Fruit fly (Drosophila melanogaster) whole organism, embryonic: ENCODE results near the gene CG7518.

Source experiments
- Adf1 ChIP-seq: fragments of 200-800 bp; sonication (Bioruptor generic); IDR thresholded peaks from 2 replicates; pipeline ENCODE4 v1.3.6; 2022; ENCODE audit warnings: missing biosample characterization, missing genetic modification characterization
- Blimp-1 ChIP-seq: fragments of 200-800 bp; sonication (Bioruptor generic); optimal IDR thresholded peaks from 3 replicates; lab custom pipeline; 2018; ENCODE audit warnings: missing biosample characterization, missing genetic modification characterization, mild to moderate bottlenecking, moderate library complexity, missing genetic modification reagents
- CG10431 ChIP-seq: fragments of 200-800 bp; sonication (Bioruptor generic); optimal IDR thresholded peaks from 3 replicates; lab custom pipeline; 2018; ENCODE audit warnings: missing biosample characterization, mild to moderate bottlenecking, missing genetic modification characterization
- CG10979 ChIP-seq: fragments of 200-800 bp; sonication (Bioruptor generic); optimal IDR thresholded peaks from 2 replicates; lab custom pipeline; 2018; ENCODE audit warnings: missing biosample characterization, mild to moderate bottlenecking, missing genetic modification characterization, moderate library complexity
- CG12219 ChIP-seq: fragments of 200-800 bp; sonication (Bioruptor generic); optimal IDR thresholded peaks from 3 replicates; lab custom pipeline; 2018; ENCODE audit warnings: missing biosample characterization, mild to moderate bottlenecking, missing genetic modification characterization
- CG30431 ChIP-seq: fragments of 200-800 bp; sonication (Bioruptor generic); optimal IDR thresholded peaks from 2 replicates; lab custom pipeline; 2017; ENCODE audit warnings: missing biosample characterization, missing genetic modification characterization
- CG3065 ChIP-seq: fragments of 200-800 bp; sonication (Bioruptor generic); optimal IDR thresholded peaks from 2 replicates; lab custom pipeline; 2016; ENCODE audit warnings: missing biosample characterization, missing genetic modification characterization
- CG32772 ChIP-seq: fragments of 200-800 bp; sonication (Bioruptor generic); IDR thresholded peaks from 2 replicates; pipeline ENCODE4 v1.3.6; 2022; ENCODE audit warnings: missing biosample characterization, missing genetic modification characterization
- CG4282 ChIP-seq: fragments of 200-800 bp; sonication (Bioruptor generic); optimal IDR thresholded peaks from 2 replicates; lab custom pipeline; 2016; ENCODE audit warnings: missing biosample characterization, missing genetic modification characterization
- CG4707 ChIP-seq: fragments of 200-800 bp; sonication (Bioruptor generic); optimal IDR thresholded peaks from 2 replicates; lab custom pipeline; 2018; ENCODE audit warnings: missing biosample characterization, mild to moderate bottlenecking, missing genetic modification characterization, moderate library complexity
- CG5245 ChIP-seq: fragments of 200-800 bp; sonication (Bioruptor generic); optimal IDR thresholded peaks from 3 replicates; lab custom pipeline; 2016; ENCODE audit warnings: missing biosample characterization, missing genetic modification characterization
- CG9876 ChIP-seq: fragments of 200-800 bp; sonication (Bioruptor generic); optimal IDR thresholded peaks from 2 replicates; lab custom pipeline; 2016; ENCODE audit warnings: missing biosample characterization, missing genetic modification characterization
- CTCF ChIP-seq: fragments of 200-800 bp; sonication (Bioruptor generic); optimal IDR thresholded peaks from 2 replicates; lab custom pipeline; 2017; ENCODE audit warnings: missing biosample characterization, mild to moderate bottlenecking, missing genetic modification characterization, moderate library complexity
- Dip2 ChIP-seq: fragments of 200-800 bp; sonication (Bioruptor generic); IDR thresholded peaks from 2 replicates; pipeline ENCODE4 v1.3.6; 2022; ENCODE audit warnings: missing biosample characterization, missing genetic modification characterization
- Ets65A ChIP-seq: fragments of 200-800 bp; sonication (Bioruptor generic); peaks from one replicate; lab custom pipeline; 2016; ENCODE audit warnings: missing biosample characterization, missing genetic modification characterization
- Fer3 ChIP-seq: fragments of 200-800 bp; sonication (Bioruptor generic); optimal IDR thresholded peaks from 2 replicates; lab custom pipeline; 2018; ENCODE audit warnings: missing biosample characterization, mild to moderate bottlenecking, missing genetic modification characterization, moderate library complexity
- Lhr ChIP-seq: fragments of 200-800 bp; sonication (Bioruptor generic); optimal IDR thresholded peaks from 3 replicates; lab custom pipeline; 2017; ENCODE audit warnings: mild to moderate bottlenecking, missing biosample characterization, missing genetic modification reagents, missing genetic modification characterization
- Lpt ChIP-seq: fragments of >200 bp; optimal IDR thresholded peaks from 2 replicates; lab custom pipeline; 2018; ENCODE audit warnings: missing biosample characterization, missing genetic modification characterization
- Ptx1 ChIP-seq: fragments of 200-800 bp; sonication (Bioruptor generic); IDR thresholded peaks from 2 replicates; pipeline ENCODE4 v1.3.6; 2022; ENCODE audit warnings: missing biosample characterization, missing genetic modification characterization
- Side ChIP-seq: fragments of 200-800 bp; sonication (Bioruptor generic); optimal IDR thresholded peaks from 2 replicates; lab custom pipeline; 2016; ENCODE audit warnings: missing biosample characterization, missing genetic modification characterization
- aop ChIP-seq: fragments of 200-800 bp; sonication (Bioruptor generic); IDR thresholded peaks from 2 replicates; pipeline ENCODE4 v1.3.6; 2022; ENCODE audit warnings: missing biosample characterization, missing genetic modification characterization
- ap ChIP-seq: fragments of 200-800 bp; sonication (Bioruptor generic); IDR thresholded peaks from 2 replicates; pipeline ENCODE4 v1.3.6; 2022; ENCODE audit warnings: missing biosample characterization, missing genetic modification characterization
- bowl ChIP-seq: fragments of 200-800 bp; sonication (Bioruptor generic); IDR thresholded peaks from 2 replicates; pipeline ENCODE4 v1.3.6; 2022; ENCODE audit warnings: missing biosample characterization, missing genetic modification characterization
- chn ChIP-seq: fragments of 200-800 bp; sonication (Bioruptor generic); optimal IDR thresholded peaks from 2 replicates; lab custom pipeline; 2016; ENCODE audit warnings: missing biosample characterization, missing genetic modification characterization
- corto ChIP-seq: fragments of 200-800 bp; sonication (Bioruptor generic); optimal IDR thresholded peaks from 2 replicates; lab custom pipeline; 2016; ENCODE audit warnings: missing biosample characterization, mild to moderate bottlenecking, missing genetic modification characterization, moderate library complexity
- dmrt11E ChIP-seq: fragments of 200-800 bp; sonication (Bioruptor generic); optimal IDR thresholded peaks from 3 replicates; lab custom pipeline; 2018; ENCODE audit warnings: missing biosample characterization, mild to moderate bottlenecking, missing genetic modification characterization, moderate library complexity
- exex ChIP-seq: fragments of 200-800 bp; sonication (Bioruptor generic); optimal IDR thresholded peaks from 4 replicates; lab custom pipeline; 2018; ENCODE audit warnings: missing biosample characterization, mild to moderate bottlenecking, missing genetic modification characterization, moderate library complexity
- gfzf ChIP-seq: fragments of 200-800 bp; sonication (Bioruptor generic); optimal IDR thresholded peaks from 2 replicates; lab custom pipeline; 2016; ENCODE audit warnings: missing biosample characterization, mild to moderate bottlenecking, missing genetic modification characterization, moderate library complexity
- lmd ChIP-seq: fragments of 200-800 bp; sonication (Bioruptor generic); IDR thresholded peaks from 2 replicates; pipeline ENCODE4 v1.3.6; 2022; ENCODE audit warnings: missing biosample characterization, missing genetic modification characterization
- mld ChIP-seq: fragments of 200-800 bp; sonication (Bioruptor generic); IDR thresholded peaks from 3 replicates; pipeline ENCODE4 v1.3.6; 2022; ENCODE audit warnings: missing biosample characterization, missing genetic modification characterization; ENCODE audit not compliant: partially characterized antibody
- pan ChIP-seq, 4 experiments: fragments of >200 bp in 3 of 4; fragments of 200-800 bp in 1 of 4; sonication (Bioruptor generic) in 1 of 4; optimal IDR thresholded peaks in 3 of 4; IDR thresholded peaks in 1 of 4; 2 replicates each; pipeline versions ENCODE4 v1.3.6 to Lab custom; 2017 to 2022; ENCODE audit warnings: missing biosample characterization in 2 of 4, missing genetic modification characterization in 2 of 4, mixed read lengths in 1 of 4
- run ChIP-seq: fragments of 200-800 bp; sonication (Bioruptor generic); optimal IDR thresholded peaks from 3 replicates; lab custom pipeline; 2018; ENCODE audit warnings: missing biosample characterization, mild to moderate bottlenecking, missing genetic modification characterization
- sens ChIP-seq: fragments of 200-800 bp; sonication (Bioruptor generic); peaks from one replicate; lab custom pipeline; 2016; ENCODE audit warnings: missing biosample characterization, missing genetic modification characterization
- sim ChIP-seq: fragments of 200-800 bp; sonication (Bioruptor generic); IDR thresholded peaks from 2 replicates; pipeline ENCODE4 v1.3.6; 2022; ENCODE audit warnings: missing biosample characterization, missing genetic modification characterization
- trh ChIP-seq: fragments of 200-800 bp; sonication (Bioruptor generic); optimal IDR thresholded peaks from 2 replicates; lab custom pipeline; 2016; ENCODE audit warnings: missing biosample characterization, missing genetic modification characterization
- vnd ChIP-seq: fragments of 200-800 bp; sonication (Bioruptor generic); IDR thresholded peaks from 3 replicates; pipeline ENCODE4 v1.3.6; 2022; ENCODE audit warnings: missing biosample characterization, missing genetic modification characterization; ENCODE audit not compliant: partially characterized antibody
- wor ChIP-seq: fragments of 200-800 bp; sonication (Bioruptor generic); IDR thresholded peaks from 2 replicates; pipeline ENCODE4 v1.3.6; 2022; ENCODE audit warnings: missing biosample characterization, missing genetic modification characterization

The CG7518 gene

dm6 chr3R:12974447-12974846, 23.4 kb upstream of the CG7518 start (continued):
- TF ChIP-seq corto (GFP tag; lab: Kevin White, UChicago) (peak; percentile 28), wor (no peak), CG4282 (GFP tag; lab: Kevin White, UChicago) (no peak), CG4707 (GFP tag; lab: Kevin White, UChicago) (no peak), CG30431 (GFP tag; lab: Kevin White, UChicago) (no peak), CG12219 (GFP tag; lab: Kevin White, UChicago) (no peak), Side (GFP tag; lab: Kevin White, UChicago) (no peak), sim (GFP tag; lab: Robert Waterston, UW) (no peak), CG10979 (tag; lab: Kevin White, UChicago) (peak; percentile 12), Blimp-1 (GFP tag; lab: Kevin White, UChicago) (peak; percentile 40), sens (GFP tag; lab: Kevin White, UChicago) (peak; percentile 28), Fer3 (tag; lab: Kevin White, UChicago) (no peak), lmd (GFP tag; lab: Robert Waterston, UW) (no peak), Ptx1 (no peak)

dm6 chr3R:12975223-12975622, 22.7 kb upstream of the CG7518 start:
- TF ChIP-seq CG10431 (GFP tag; lab: Kevin White, UChicago) (no peak), pan (optimal IDR thresholded peaks at IDR 0.05; lab: Kevin White, UChicago) (no peak), pan (GFP tag; optimal IDR thresholded peaks at IDR 0.05 in 1 of 2, IDR thresholded peaks at IDR 0.05 in 1 of 2) (no peak), CG5245 (GFP tag; lab: Kevin White, UChicago) (no peak), vnd (no peak), Lhr (GFP tag; lab: Kevin White, UChicago) (no peak), aop (GFP tag; lab: Robert Waterston, UW) (no peak), bowl (GFP tag; lab: Robert Waterston, UW) (no peak), Adf1 (GFP tag; lab: Robert Waterston, UW) (no peak), gfzf (GFP tag; lab: Kevin White, UChicago) (no peak), Lpt (GFP tag; lab: Kevin White, UChicago) (no peak), exex (tag; lab: Kevin White, UChicago) (no peak), chn (GFP tag; lab: Kevin White, UChicago) (no peak), CG32772 (no peak), run (tag; lab: Kevin White, UChicago) (no peak), dmrt11E (tag; lab: Kevin White, UChicago) (no peak), Ets65A (no peak), CG3065 (GFP tag; lab: Kevin White, UChicago) (no peak), trh (GFP tag; lab: Kevin White, UChicago) (no peak)

- TF ChIP-seq ap (no peak), CG9876 (GFP tag; lab: Kevin White, UChicago) (no peak), CTCF (GFP tag; lab: Kevin White, UChicago) (no peak), mld (GFP tag; lab: Robert Waterston, UW) (no peak), Dip2 (GFP tag; lab: Robert Waterston, UW) (no peak)
Observed at dm6 chr3R:12977371-12978050, 20.4 kb upstream of the CG7518 start, which contains the start of the genes CG7381 and CG7091. Gene CG7381 (minus strand): TSS chr3R:12977471. Gene CG7091 (plus strand): TSS chr3R:12978000.
